Worm (Caenorhabditis elegans) whole organism, L4/young adult: ENCODE measurements around the gene tgn-38.

Experiments used
- W03F9.2 ChIP-seq: fragments of 150-350 bp; optimal IDR thresholded peaks from 2 replicates; lab custom pipeline; 2014; ENCODE audit warnings: missing biosample characterization, missing genetic modification characterization
- dao-5 ChIP-seq: sonication (generic microtip); optimal IDR thresholded peaks from 2 replicates; lab custom pipeline; 2016; ENCODE audit warnings: missing genotype, missing genetic modification characterization, moderate library complexity, missing compliant biosample characterization
- him-1 ChIP-seq: sonication (generic microtip); optimal IDR thresholded peaks from 2 replicates; lab custom pipeline; 2016; ENCODE audit warnings: missing genotype, missing genetic modification reagents, missing genetic modification characterization, missing compliant biosample characterization

DNA sequence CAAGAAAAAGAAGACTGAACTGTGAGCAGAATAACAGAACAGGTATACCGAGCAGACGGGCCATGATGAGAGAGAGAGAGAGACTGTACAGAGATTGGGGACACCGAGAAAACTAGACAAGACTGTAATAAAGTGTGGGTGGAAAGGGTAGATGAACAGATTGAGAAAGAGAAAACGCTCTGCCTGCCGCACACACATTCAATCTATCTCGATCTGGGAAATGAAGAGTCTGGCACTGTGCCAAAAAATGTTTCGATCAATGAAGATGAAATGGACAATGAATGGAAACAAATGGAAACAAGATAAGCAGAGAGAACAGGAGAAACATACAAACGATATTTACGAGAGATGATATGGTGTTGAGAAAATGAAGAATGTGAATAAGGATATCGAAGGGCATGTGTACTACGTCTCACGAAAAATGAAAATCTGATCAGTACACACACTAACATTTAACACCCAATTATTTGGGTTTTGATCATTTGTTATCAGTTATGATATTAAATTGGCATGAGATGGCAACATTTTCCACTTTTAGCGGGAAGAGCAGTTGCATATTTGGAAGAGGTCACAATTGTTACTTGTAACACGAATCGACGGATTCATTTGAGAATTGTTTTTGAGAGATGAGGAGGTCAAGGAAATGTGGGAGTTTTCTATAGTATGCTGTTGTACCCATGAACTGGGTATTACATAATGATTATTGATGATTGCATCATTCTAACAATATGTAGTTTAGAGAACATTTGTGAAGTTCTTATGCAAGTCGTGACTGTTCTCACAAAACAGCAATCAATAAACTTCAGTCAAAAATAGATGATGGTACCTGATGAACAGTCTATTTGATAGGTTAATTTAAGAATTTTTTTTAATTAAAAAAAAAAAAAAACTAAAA, 16.1 kb upstream of the tgn-38 start:
- TF ChIP-seq dao-5 (tag; lab: Kevin White, UChicago) (no peak), W03F9.2 (no peak), him-1 (tag; lab: Kevin White, UChicago) (no peak)
